Fruit fly (Drosophila melanogaster) whole organism, embryonic: ENCODE data around the gene Sytbeta.

ENCODE experiments used
- Abd-B ChIP-seq: fragments of 200-800 bp; sonication (Bioruptor generic); optimal IDR thresholded peaks from 2 replicates; lab custom pipeline; 2018; ENCODE audit warnings: missing biosample characterization, mild to moderate bottlenecking, missing genetic modification characterization, moderate library complexity
- Asciz ChIP-seq: fragments of 200-800 bp; sonication (Bioruptor generic); optimal IDR thresholded peaks from 2 replicates; lab custom pipeline; 2017; ENCODE audit warnings: missing biosample characterization, mild to moderate bottlenecking, missing genetic modification characterization, missing genetic modification reagents
- Atf6 ChIP-seq: fragments of 200-800 bp; sonication (Bioruptor generic); IDR thresholded peaks from 2 replicates; pipeline ENCODE4 v1.3.6; 2022; ENCODE audit warnings: missing biosample characterization, missing genetic modification characterization
- C15 ChIP-seq: fragments of 200-800 bp; sonication (Bioruptor generic); IDR thresholded peaks from 3 replicates; pipeline ENCODE4 v1.3.6; 2022; ENCODE audit warnings: missing biosample characterization, missing genetic modification characterization
- CG1024 ChIP-seq: fragments of 200-800 bp; sonication (Bioruptor generic); IDR thresholded peaks from 2 replicates; pipeline ENCODE4 v1.3.6; 2022; ENCODE audit warnings: missing biosample characterization, missing genetic modification characterization
- CG14667 ChIP-seq: fragments of 200-800 bp; sonication (Bioruptor generic); IDR thresholded peaks from 2 replicates; pipeline ENCODE4 v1.3.6; 2022; ENCODE audit warnings: missing biosample characterization, missing genetic modification characterization
- CG15011 ChIP-seq: fragments of 200-800 bp; sonication (Bioruptor generic); optimal IDR thresholded peaks from 3 replicates; lab custom pipeline; 2018; ENCODE audit warnings: missing biosample characterization, mild to moderate bottlenecking, missing genetic modification characterization
- CG15479 ChIP-seq: fragments of 200-800 bp; sonication (Bioruptor generic); optimal IDR thresholded peaks from 3 replicates; lab custom pipeline; 2019; ENCODE audit warnings: missing biosample characterization, mild to moderate bottlenecking, missing genetic modification characterization, moderate library complexity
- CG16813 ChIP-seq: fragments of 200-800 bp; sonication (Bioruptor generic); IDR thresholded peaks from 3 replicates; pipeline ENCODE4 v1.3.6; 2022; ENCODE audit warnings: missing biosample characterization, missing genetic modification characterization; ENCODE audit not compliant: partially characterized antibody
- CG17361 ChIP-seq: fragments of 200-800 bp; sonication (Bioruptor generic); IDR thresholded peaks from 3 replicates; pipeline ENCODE4 v1.3.6; 2022; ENCODE audit warnings: missing biosample characterization, missing genetic modification characterization
- CG17385 ChIP-seq: fragments of 200-800 bp; sonication (Bioruptor generic); optimal IDR thresholded peaks from 3 replicates; lab custom pipeline; 2018; ENCODE audit warnings: missing biosample characterization, mild to moderate bottlenecking, missing genetic modification characterization
- CG18262 ChIP-seq: fragments of 200-800 bp; optimal IDR thresholded peaks from 3 replicates; lab custom pipeline; 2019; ENCODE audit warnings: missing biosample characterization, mild to moderate bottlenecking, missing genetic modification characterization, moderate library complexity
- CG2120 ChIP-seq: fragments of 200-800 bp; sonication (Bioruptor generic); optimal IDR thresholded peaks from 3 replicates; lab custom pipeline; 2016; ENCODE audit warnings: missing biosample characterization, missing genetic modification characterization
- CG2129 ChIP-seq: fragments of 200-800 bp; sonication (Bioruptor generic); IDR thresholded peaks from 2 replicates; pipeline ENCODE4 v1.3.6; 2022; ENCODE audit warnings: missing biosample characterization, missing genetic modification characterization; ENCODE audit not compliant: partially characterized antibody
- CG2678 ChIP-seq: fragments of 200-800 bp; sonication (Bioruptor generic); optimal IDR thresholded peaks from 3 replicates; lab custom pipeline; 2019; ENCODE audit warnings: missing biosample characterization, mild to moderate bottlenecking, missing genetic modification characterization, moderate library complexity
- CG30020 ChIP-seq: fragments of 200-800 bp; optimal IDR thresholded peaks from 2 replicates; lab custom pipeline; 2019; ENCODE audit warnings: missing biosample characterization, mild to moderate bottlenecking, missing genetic modification characterization, moderate library complexity
- CG32772 ChIP-seq: fragments of 200-800 bp; sonication (Bioruptor generic); IDR thresholded peaks from 2 replicates; pipeline ENCODE4 v1.3.6; 2022; ENCODE audit warnings: missing biosample characterization, missing genetic modification characterization
- CG4617 ChIP-seq: fragments of 200-800 bp; sonication (Bioruptor generic); optimal IDR thresholded peaks from 3 replicates; lab custom pipeline; 2016; ENCODE audit warnings: missing biosample characterization, missing genetic modification characterization, borderline replicate concordance
- CG4707 ChIP-seq: fragments of 200-800 bp; sonication (Bioruptor generic); optimal IDR thresholded peaks from 2 replicates; lab custom pipeline; 2018; ENCODE audit warnings: missing biosample characterization, mild to moderate bottlenecking, missing genetic modification characterization, moderate library complexity
- CG6683 ChIP-seq: fragments of 200-800 bp; sonication (Bioruptor generic); optimal IDR thresholded peaks from 2 replicates; lab custom pipeline; 2017; ENCODE audit warnings: missing biosample characterization, mild to moderate bottlenecking, missing genetic modification characterization, missing genetic modification reagents
- CG7839 ChIP-seq: fragments of 200-800 bp; sonication (Bioruptor generic); optimal IDR thresholded peaks from 3 replicates; lab custom pipeline; 2018; ENCODE audit warnings: missing biosample characterization, mild to moderate bottlenecking, missing genetic modification characterization, moderate library complexity
- CG8281 ChIP-seq: fragments of 200-800 bp; sonication (Bioruptor generic); optimal IDR thresholded peaks from 2 replicates; lab custom pipeline; 2018; ENCODE audit warnings: missing biosample characterization, mild to moderate bottlenecking, missing genetic modification characterization, moderate library complexity
- CG8290 ChIP-seq, 3 experiments: fragments of 200-800 bp; sonication (Bioruptor generic); optimal IDR thresholded peaks; 2 replicates each; lab custom pipeline; 2016 to 2019; ENCODE audit warnings: missing biosample characterization in 3 of 3, missing genetic modification characterization in 3 of 3, mild to moderate bottlenecking in 2 of 3, moderate library complexity in 1 of 3
- CG8359 ChIP-seq: fragments of 200-800 bp; sonication (Bioruptor generic); optimal IDR thresholded peaks from 2 replicates; lab custom pipeline; 2017; ENCODE audit warnings: missing biosample characterization, mild to moderate bottlenecking, missing genetic modification characterization, borderline replicate concordance
- CG8924 ChIP-seq: fragments of 200-800 bp; optimal IDR thresholded peaks from 3 replicates; lab custom pipeline; 2019; ENCODE audit warnings: missing biosample characterization, mild to moderate bottlenecking, missing genetic modification characterization, moderate library complexity
- CG8944 ChIP-seq: fragments of 200-800 bp; sonication (Bioruptor generic); optimal IDR thresholded peaks from 3 replicates; lab custom pipeline; 2016; ENCODE audit warnings: missing biosample characterization, missing genetic modification characterization
- CG9932 ChIP-seq: fragments of 200-800 bp; sonication (Bioruptor generic); IDR thresholded peaks from 2 replicates; pipeline ENCODE4 v1.3.6; 2022; ENCODE audit warnings: missing biosample characterization, missing genetic modification characterization
- D19A ChIP-seq: fragments of 200-800 bp; optimal IDR thresholded peaks from 3 replicates; lab custom pipeline; 2019; ENCODE audit warnings: missing biosample characterization, mild to moderate bottlenecking, missing genetic modification characterization, moderate library complexity
- D19B ChIP-seq: fragments of 200-800 bp; sonication (Bioruptor generic); optimal IDR thresholded peaks from 2 replicates; lab custom pipeline; 2017; ENCODE audit warnings: missing biosample characterization, mild to moderate bottlenecking, missing genetic modification characterization
- Fer3 ChIP-seq: fragments of 200-800 bp; sonication (Bioruptor generic); optimal IDR thresholded peaks from 2 replicates; lab custom pipeline; 2018; ENCODE audit warnings: missing biosample characterization, mild to moderate bottlenecking, missing genetic modification characterization, moderate library complexity
- HLHmδ ChIP-seq: fragments of 200-800 bp; sonication (Bioruptor generic); optimal IDR thresholded peaks from 2 replicates; lab custom pipeline; 2018; ENCODE audit warnings: missing biosample characterization, mild to moderate bottlenecking, missing genetic modification characterization, moderate library complexity
- NFAT ChIP-seq: fragments of 200-800 bp; sonication (Bioruptor generic); IDR thresholded peaks from 2 replicates; pipeline ENCODE4 v1.3.6; 2022; ENCODE audit warnings: missing biosample characterization, missing genetic modification characterization
- Rfx ChIP-seq: fragments of 200-800 bp; sonication (Bioruptor generic); IDR thresholded peaks from 2 replicates; pipeline ENCODE4 v1.3.6; 2022; ENCODE audit warnings: missing biosample characterization, missing genetic modification characterization
- Spps ChIP-seq: fragments of 200-800 bp; sonication (Bioruptor generic); optimal IDR thresholded peaks from 2 replicates; lab custom pipeline; 2018; ENCODE audit warnings: missing biosample characterization, mild to moderate bottlenecking, missing genetic modification characterization
- bowl ChIP-seq: fragments of 200-800 bp; sonication (Bioruptor generic); IDR thresholded peaks from 2 replicates; pipeline ENCODE4 v1.3.6; 2022; ENCODE audit warnings: missing biosample characterization, missing genetic modification characterization
- br ChIP-seq: fragments of >200 bp; optimal IDR thresholded peaks from 2 replicates; lab custom pipeline; 2017
- bsh ChIP-seq, 2 experiments: fragments of 200-800 bp; sonication (Bioruptor generic); optimal IDR thresholded peaks; 2 replicates each; lab custom pipeline; 2017 to 2018; ENCODE audit warnings: mild to moderate bottlenecking in 2 of 2, missing biosample characterization in 2 of 2, missing genetic modification characterization in 2 of 2, moderate library complexity in 1 of 2
- ci ChIP-seq: fragments of 200-800 bp; sonication (Bioruptor generic); IDR thresholded peaks from 3 replicates; pipeline ENCODE4 v1.3.6; 2022; ENCODE audit warnings: missing biosample characterization, missing genetic modification characterization
- dan ChIP-seq: fragments of 200-800 bp; sonication (Bioruptor generic); IDR thresholded peaks from 2 replicates; pipeline ENCODE4 v1.3.6; 2022; ENCODE audit warnings: missing biosample characterization, missing genetic modification characterization
- dimm ChIP-seq: fragments of 200-800 bp; sonication (Bioruptor generic); IDR thresholded peaks from 2 replicates; pipeline ENCODE4 v1.3.6; 2022; ENCODE audit warnings: missing biosample characterization, missing genetic modification characterization
- eve ChIP-seq, 2 experiments: fragments of >200 bp; optimal IDR thresholded peaks; 2 replicates each; lab custom pipeline; 2017; ENCODE audit warnings: missing biosample characterization in 2 of 2, missing genetic modification characterization in 2 of 2
- fu2 ChIP-seq: fragments of 200-800 bp; sonication (Bioruptor generic); optimal IDR thresholded peaks from 2 replicates; lab custom pipeline; 2016; ENCODE audit warnings: missing biosample characterization, missing genetic modification characterization
- gt ChIP-seq: fragments of 200-800 bp; sonication (Bioruptor generic); IDR thresholded peaks from 2 replicates; pipeline ENCODE4 v1.3.6; 2022; ENCODE audit warnings: missing biosample characterization, missing genetic modification characterization
- hb ChIP-seq: fragments of 200-800 bp; sonication (Bioruptor generic); IDR thresholded peaks from 3 replicates; pipeline ENCODE4 v1.3.6; 2022; ENCODE audit warnings: missing biosample characterization, missing genetic modification characterization; ENCODE audit not compliant: partially characterized antibody
- hkb ChIP-seq, 2 experiments: fragments of 200-800 bp in 1 of 2; fragments of >200 bp in 1 of 2; sonication (Bioruptor generic) in 1 of 2; IDR thresholded peaks in 1 of 2; optimal IDR thresholded peaks in 1 of 2; 2 replicates each; pipeline versions ENCODE4 v1.3.6 to Lab custom; 2017 to 2022; ENCODE audit warnings: missing biosample characterization in 1 of 2, missing genetic modification characterization in 1 of 2
- lab ChIP-seq: fragments of 200-800 bp; sonication (Bioruptor generic); optimal IDR thresholded peaks from 3 replicates; lab custom pipeline; 2017; ENCODE audit warnings: missing biosample characterization, missing genetic modification characterization, mild to moderate bottlenecking, moderate library complexity, missing genetic modification reagents
- tx ChIP-seq: fragments of 200-800 bp; sonication (Bioruptor generic); optimal IDR thresholded peaks from 2 replicates; lab custom pipeline; 2016; ENCODE audit warnings: missing biosample characterization, missing genetic modification characterization
- usp ChIP-seq: fragments of >200 bp; optimal IDR thresholded peaks from 2 replicates; lab custom pipeline; 2017; ENCODE audit warnings: missing biosample characterization, missing genetic modification characterization
- wor ChIP-seq: fragments of 200-800 bp; sonication (Bioruptor generic); IDR thresholded peaks from 2 replicates; pipeline ENCODE4 v1.3.6; 2022; ENCODE audit warnings: missing biosample characterization, missing genetic modification characterization

Gene Sytbeta

dm6 chr3L:15102669-15103309 lies 38.0 kb upstream of the Sytbeta start (continued):
- TF ChIP-seq CG9932 (GFP tag; lab: Robert Waterston, UW) = peak; percentile 23; the same call in 1 of the 2 replicates
- peak; percentile 36; the same call in 1 of the 2 replicates for TF ChIP-seq Rfx (GFP tag; lab: Robert Waterston, UW)
- no peak for TF ChIP-seq CG16813
- TF ChIP-seq dan (GFP tag; lab: Robert Waterston, UW) = no peak
- no peak for TF ChIP-seq bsh (GFP tag; optimal IDR thresholded peaks at IDR 0.05; lab: Kevin White, UChicago)
- no peak for TF ChIP-seq Atf6
- no peak for TF ChIP-seq CG8924 (tag; lab: Kevin White, UChicago)
- TF ChIP-seq gt (GFP tag; lab: Robert Waterston, UW) = no peak
- TF ChIP-seq D19B (GFP tag; lab: Kevin White, UChicago) = no peak
- TF ChIP-seq bowl (GFP tag; lab: Robert Waterston, UW) = no peak
- no peak for TF ChIP-seq Spps (tag; lab: Kevin White, UChicago)
- peak; percentile 11 for TF ChIP-seq lab (GFP tag; lab: Kevin White, UChicago)
- TF ChIP-seq hkb (optimal IDR thresholded peaks at IDR 0.05; lab: Kevin White, UChicago) = no peak
- TF ChIP-seq hkb (GFP tag; IDR thresholded peaks at IDR 0.05; lab: Robert Waterston, UW) = 0 out of 2 replicates have a peak, but pooled peaks have one; percentile 8
- TF ChIP-seq Fer3 (tag; lab: Kevin White, UChicago) = no peak
- no peak for TF ChIP-seq CG8281 (tag; lab: Kevin White, UChicago)
- TF ChIP-seq CG14667 (GFP tag; lab: Robert Waterston, UW) = no peak
- TF ChIP-seq ci = 0 out of 3 replicates have a peak, but pooled peaks have one; percentile 36
- no peak for TF ChIP-seq NFAT (GFP tag; lab: Robert Waterston, UW)
- no peak for TF ChIP-seq hb (GFP tag; lab: Robert Waterston, UW)
- peak; percentile 22 for TF ChIP-seq HLHmδ (GFP tag; lab: Kevin White, UChicago)
- TF ChIP-seq CG4707 (GFP tag; lab: Kevin White, UChicago) = no peak
- TF ChIP-seq br = no peak
- TF ChIP-seq CG30020 (tag; lab: Kevin White, UChicago) = no peak
- no peak for TF ChIP-seq CG8290 (GFP tag; optimal IDR thresholded peaks at IDR 0.05; lab: Kevin White, UChicago)
- TF ChIP-seq CG8290 (tag; optimal IDR thresholded peaks at IDR 0.05; lab: Kevin White, UChicago) = no peak
- TF ChIP-seq CG15011 (GFP tag; lab: Kevin White, UChicago) = no peak
- no peak for TF ChIP-seq CG1024
- no peak for TF ChIP-seq usp (GFP tag; lab: Kevin White, UChicago)
- TF ChIP-seq CG15479 (GFP tag; lab: Kevin White, UChicago) = no peak
- no peak for TF ChIP-seq CG2120 (GFP tag; lab: Kevin White, UChicago)
- no peak for TF ChIP-seq wor (GFP tag; lab: Robert Waterston, UW)
- TF ChIP-seq CG6683 = no peak
- no peak for TF ChIP-seq CG8944 (GFP tag; lab: Kevin White, UChicago)
- TF ChIP-seq CG18262 (tag; lab: Kevin White, UChicago) = no peak
- no peak for TF ChIP-seq tx
- peak; percentile 12 for TF ChIP-seq CG7839 (tag; lab: Kevin White, UChicago)
- TF ChIP-seq CG4617 (GFP tag; lab: Kevin White, UChicago) = no peak
- TF ChIP-seq CG2129 (GFP tag; lab: Robert Waterston, UW) = no peak
- TF ChIP-seq CG2678 (tag; lab: Kevin White, UChicago) = peak; percentile 24
- TF ChIP-seq CG17361 (GFP tag; lab: Robert Waterston, UW) = no peak
- no peak for TF ChIP-seq eve (GFP tag; optimal IDR thresholded peaks at IDR 0.05; lab: Kevin White, UChicago)
- no peak for TF ChIP-seq CG8359 (GFP tag; lab: Kevin White, UChicago)
- TF ChIP-seq Asciz (GFP tag; lab: Kevin White, UChicago) = no peak
- no peak for TF ChIP-seq D19A (tag; lab: Kevin White, UChicago)
- TF ChIP-seq C15 (GFP tag; lab: Robert Waterston, UW) = no peak
- TF ChIP-seq Abd-B (GFP tag; lab: Kevin White, UChicago) = no peak
- no peak for TF ChIP-seq CG17385 (GFP tag; lab: Kevin White, UChicago)
- no peak for TF ChIP-seq fu2 (GFP tag; lab: Kevin White, UChicago)
- TF ChIP-seq dimm (GFP tag; lab: Robert Waterston, UW) = no peak
- TF ChIP-seq CG32772 = 0 out of 2 replicates have a peak, but pooled peaks have one; percentile 23
